Comparison of ENCODE assay signal across 5 fruit fly cellular contexts in genomic region chrX:8690003-8690402, dm6.
TF ChIP-seq lines count a peak whose summit lies in the region.

Ppt1 (minus strand) TSS chrX:8690227.
Ogg1 (plus strand) TSS chrX:8690327.

- peak; percentile 15 for TF ChIP-seq CTCF in whole organism, embryonic (GFP tag; optimal IDR thresholded peaks at IDR 0.05; lab: Kevin White, UChicago)

TF ChIP-seq in whole organism, adult, 20 proteins besides CTCF, POLR2A, EP300 and RAD21 (continues in another document):
- TF ChIP-seq CG12768 (GFP tag; optimal IDR thresholded peaks at IDR 0.05; lab: Kevin White, UChicago) (peak; percentile 3), cic (GFP tag; optimal IDR thresholded peaks at IDR 0.05; lab: Kevin White, UChicago) (no peak), CG5204 (GFP tag; optimal IDR thresholded peaks at IDR 0.05; lab: Kevin White, UChicago) (peak; percentile 38), kay (GFP tag; lab: Kevin White, UChicago; ENCODE audit: borderline replicate concordance) (no peak), toe (GFP tag; optimal IDR thresholded peaks at IDR 0.05; lab: Kevin White, UChicago) (peak; percentile 72), Hr96 (GFP tag; optimal IDR thresholded peaks at IDR 0.05; lab: Kevin White, UChicago) (peak; percentile 68), CG7101 (tag; optimal IDR thresholded peaks at IDR 0.05; lab: Kevin White, UChicago) (peak; percentile 75), Crg-1 (GFP tag; optimal IDR thresholded peaks at IDR 0.05; lab: Kevin White, UChicago) (peak; percentile 49), Clk (GFP tag; optimal IDR thresholded peaks at IDR 0.05; lab: Kevin White, UChicago) (no peak), CG14711 (tag; optimal IDR thresholded peaks at IDR 0.05; lab: Kevin White, UChicago) (peak; percentile 65), ovo (GFP tag; optimal IDR thresholded peaks at IDR 0.05; lab: Kevin White, UChicago) (peak; percentile 82), cnc (optimal IDR thresholded peaks at IDR 0.05; lab: Kevin White, UChicago) (no peak), CG1620 (GFP tag; optimal IDR thresholded peaks at IDR 0.05; lab: Kevin White, UChicago) (peak; percentile 90), bab1 (GFP tag; optimal IDR thresholded peaks at IDR 0.05; lab: Kevin White, UChicago) (peak; percentile 81), Mnt (GFP tag; optimal IDR thresholded peaks at IDR 0.05; lab: Kevin White, UChicago) (peak; percentile 83), pad (GFP tag; optimal IDR thresholded peaks at IDR 0.05; lab: Kevin White, UChicago) (peak; percentile 55), tj (GFP tag; optimal IDR thresholded peaks at IDR 0.05; lab: Kevin White, UChicago) (peak; percentile 40), CG7045 (GFP tag; optimal IDR thresholded peaks at IDR 0.05; lab: Kevin White, UChicago) (no peak)

TF ChIP-seq in whole organism, embryonic, 481 proteins besides CTCF, POLR2A, EP300 and RAD21 (continues in another document):
- TF ChIP-seq CG31441 (GFP tag; IDR thresholded peaks at IDR 0.05; lab: Robert Waterston, UW) (0 out of 2 replicates have a peak, but pooled peaks have one; percentile 34), cwo (GFP tag; optimal IDR thresholded peaks at IDR 0.05; lab: Kevin White, UChicago) (peak; percentile 1), sob (GFP tag; IDR thresholded peaks at IDR 0.05; lab: Robert Waterston, UW) (peak; percentile 42), CG17612 (GFP tag; IDR thresholded peaks at IDR 0.05; lab: Robert Waterston, UW) (no peak), CG12104 (GFP tag; optimal IDR thresholded peaks at IDR 0.05; lab: Kevin White, UChicago) (no peak), phol (tag; optimal IDR thresholded peaks at IDR 0.05; lab: Kevin White, UChicago) (peak; percentile 55), Atf-2 (GFP tag; optimal IDR thresholded peaks at IDR 0.05; lab: Kevin White, UChicago) (peak; percentile 53), ase (GFP tag; IDR thresholded peaks at IDR 0.05; lab: Robert Waterston, UW) (no peak; the same call in 2 of the 3 replicates), az2 (GFP tag; optimal IDR thresholded peaks at IDR 0.05; lab: Kevin White, UChicago) (peak; percentile 46), sim (GFP tag; IDR thresholded peaks at IDR 0.05; lab: Robert Waterston, UW) (no peak), Opbp (GFP tag; IDR thresholded peaks at IDR 0.05; lab: Robert Waterston, UW; ENCODE audit: partially characterized antibody) (no peak), CHES-1-like (GFP tag; optimal IDR thresholded peaks at IDR 0.05; lab: Kevin White, UChicago) (peak; percentile 64), CG1602 (GFP tag; optimal IDR thresholded peaks at IDR 0.05; lab: Kevin White, UChicago) (peak; percentile 20), CG6683 (GFP tag; optimal IDR thresholded peaks at IDR 0.05; lab: Kevin White, UChicago) (peak; percentile 0), row (GFP tag; IDR thresholded peaks at IDR 0.05; lab: Robert Waterston, UW) (peak; percentile 89), twi (tag; optimal IDR thresholded peaks at IDR 0.05; lab: Kevin White, UChicago) (peak; percentile 30), slp2 (GFP tag; optimal IDR thresholded peaks at IDR 0.05; lab: Kevin White, UChicago) (peak; percentile 9), Ada2b (GFP tag; IDR thresholded peaks at IDR 0.05; lab: Robert Waterston, UW) (peak; percentile 46; the same call in 1 of the 2 replicates)

TF ChIP-seq in whole organism, prepupa, 60 proteins besides CTCF, POLR2A, EP300 and RAD21 (continues in another document):
- peak; percentile 54 for TF ChIP-seq cyc (GFP tag; optimal IDR thresholded peaks at IDR 0.05; lab: Kevin White, UChicago)
- TF ChIP-seq CG31627 (GFP tag; optimal IDR thresholded peaks at IDR 0.05; lab: Kevin White, UChicago), result peak; percentile 71
- peak; percentile 64 for TF ChIP-seq acj6 (GFP tag; optimal IDR thresholded peaks at IDR 0.05; lab: Kevin White, UChicago)
- no peak; the same call in 1 of the 2 replicates for TF ChIP-seq CG15336 (GFP tag; IDR thresholded peaks at IDR 0.05; lab: Robert Waterston, UW)
- peak; percentile 60 for TF ChIP-seq achi (GFP tag; optimal IDR thresholded peaks at IDR 0.05; lab: Kevin White, UChicago)
- TF ChIP-seq fd59A (GFP tag; optimal IDR thresholded peaks at IDR 0.05; lab: Kevin White, UChicago), result no peak
- no peak for TF ChIP-seq CG7368 (GFP tag; optimal IDR thresholded peaks at IDR 0.05; lab: Kevin White, UChicago)
- no peak for TF ChIP-seq Lpt (GFP tag; optimal IDR thresholded peaks at IDR 0.05; lab: Kevin White, UChicago)
- no peak for TF ChIP-seq CG4318 (GFP tag; optimal IDR thresholded peaks at IDR 0.05; lab: Kevin White, UChicago)
- TF ChIP-seq CG9139 (GFP tag; optimal IDR thresholded peaks at IDR 0.05; lab: Kevin White, UChicago), result no peak
- no peak for TF ChIP-seq Blimp-1 (GFP tag; optimal IDR thresholded peaks at IDR 0.05; lab: Kevin White, UChicago)
- peak; percentile 20; the same call in 1 of the 3 replicates for TF ChIP-seq eg (GFP tag; IDR thresholded peaks at IDR 0.05; lab: Robert Waterston, UW)
- peak; percentile 56 for TF ChIP-seq topi (GFP tag; optimal IDR thresholded peaks at IDR 0.05; lab: Kevin White, UChicago)
- peak; percentile 40 for TF ChIP-seq CG3032 (tag; optimal IDR thresholded peaks at IDR 0.05; lab: Kevin White, UChicago)
- TF ChIP-seq salr (GFP tag; optimal IDR thresholded peaks at IDR 0.05; lab: Kevin White, UChicago), result no peak
- TF ChIP-seq CG34406 (GFP tag; optimal IDR thresholded peaks at IDR 0.05; lab: Kevin White, UChicago), result peak; percentile 15
- TF ChIP-seq CG1621 (tag; optimal IDR thresholded peaks at IDR 0.05; lab: Kevin White, UChicago), result peak; percentile 29
- peak; percentile 25 for TF ChIP-seq Ets96B (tag; optimal IDR thresholded peaks at IDR 0.05; lab: Kevin White, UChicago)
- TF ChIP-seq CG10669 (GFP tag; optimal IDR thresholded peaks at IDR 0.05; lab: Kevin White, UChicago), result peak; percentile 41

TF ChIP-seq in whole organism, pupa, 21 proteins besides CTCF, POLR2A, EP300 and RAD21:
- TF ChIP-seq EcR (GFP tag; optimal IDR thresholded peaks at IDR 0.05; lab: Kevin White, UChicago), result no peak
- no peak for TF ChIP-seq fd96Ca (GFP tag; IDR thresholded peaks at IDR 0.05; lab: Robert Waterston, UW)
- no peak for TF ChIP-seq CG10348 (GFP tag; IDR thresholded peaks at IDR 0.05; lab: Robert Waterston, UW)
- no peak for TF ChIP-seq Pif1B (GFP tag; optimal IDR thresholded peaks at IDR 0.05; lab: Kevin White, UChicago)
- TF ChIP-seq gl (tag; optimal IDR thresholded peaks at IDR 0.05; lab: Kevin White, UChicago), result no peak
- TF ChIP-seq CG8301 (tag; optimal IDR thresholded peaks at IDR 0.05; lab: Kevin White, UChicago), result peak; percentile 17
- TF ChIP-seq CG9948 (tag; optimal IDR thresholded peaks at IDR 0.05; lab: Kevin White, UChicago), result peak; percentile 16
- peak; percentile 44 for TF ChIP-seq CG15710 (tag; optimal IDR thresholded peaks at IDR 0.05; lab: Kevin White, UChicago)
- no peak for TF ChIP-seq CG32121 (GFP tag; IDR thresholded peaks at IDR 0.05; lab: Robert Waterston, UW)
- peak; percentile 74 for TF ChIP-seq CG4496 (GFP tag; IDR thresholded peaks at IDR 0.05; lab: Robert Waterston, UW)
- TF ChIP-seq CG14655 (GFP tag; optimal IDR thresholded peaks at IDR 0.05; lab: Kevin White, UChicago), result no peak
- no peak for TF ChIP-seq rn (GFP tag; IDR thresholded peaks at IDR 0.05; lab: Robert Waterston, UW)
- no peak for TF ChIP-seq CG12605 (GFP tag; IDR thresholded peaks at IDR 0.05; lab: Robert Waterston, UW)
- peak; percentile 23 for TF ChIP-seq CG34367 (tag; optimal IDR thresholded peaks at IDR 0.05; lab: Kevin White, UChicago)
- peak; percentile 39 for TF ChIP-seq Snoo (tag; optimal IDR thresholded peaks at IDR 0.05; lab: Kevin White, UChicago)
- no peak for TF ChIP-seq CG13204 (GFP tag; optimal IDR thresholded peaks at IDR 0.05; lab: Kevin White, UChicago)
- peak; percentile 59 for TF ChIP-seq Pif1A (GFP tag; optimal IDR thresholded peaks at IDR 0.05; lab: Kevin White, UChicago)
- no peak for TF ChIP-seq D1 (tag; optimal IDR thresholded peaks at IDR 0.05; lab: Kevin White, UChicago)
- TF ChIP-seq Ets98B (GFP tag; IDR thresholded peaks at IDR 0.05; lab: Robert Waterston, UW), result 0 out of 2 replicates have a peak, but pooled peaks have one; percentile 16
- peak; percentile 27 for TF ChIP-seq CG17806 (tag; optimal IDR thresholded peaks at IDR 0.05; lab: Kevin White, UChicago)
- TF ChIP-seq CG8159 (tag; optimal IDR thresholded peaks at IDR 0.05; lab: Kevin White, UChicago), result peak; percentile 46

TF ChIP-seq in whole organism, wandering third instar larva, 38 proteins besides CTCF, POLR2A, EP300 and RAD21 (continues in another document):
- peak; percentile 70 for TF ChIP-seq ey (GFP tag; optimal IDR thresholded peaks at IDR 0.05; lab: Kevin White, UChicago)
- TF ChIP-seq Hr83 (GFP tag; optimal IDR thresholded peaks at IDR 0.05; lab: Kevin White, UChicago; ENCODE audit: poor library complexity, severe bottlenecking), result peak; percentile 82
- peak; percentile 63 for TF ChIP-seq br (GFP tag; optimal IDR thresholded peaks at IDR 0.05; lab: Kevin White, UChicago)
- peak; percentile 19 for TF ChIP-seq GATAd (GFP tag; optimal IDR thresholded peaks at IDR 0.05; lab: Kevin White, UChicago)
- TF ChIP-seq usp (GFP tag; optimal IDR thresholded peaks at IDR 0.05; lab: Kevin White, UChicago), result no peak
- TF ChIP-seq CG32264 (GFP tag; optimal IDR thresholded peaks at IDR 0.05; lab: Kevin White, UChicago), result no peak
- no peak for TF ChIP-seq lola (GFP tag; optimal IDR thresholded peaks at IDR 0.05; lab: Kevin White, UChicago)
- peak; percentile 86 for TF ChIP-seq tai (GFP tag; optimal IDR thresholded peaks at IDR 0.05; lab: Kevin White, UChicago)
- TF ChIP-seq Hr78 (GFP tag; optimal IDR thresholded peaks at IDR 0.05; lab: Kevin White, UChicago), result no peak
- TF ChIP-seq Rel (GFP tag; optimal IDR thresholded peaks at IDR 0.05; lab: Kevin White, UChicago), result no peak
- peak; percentile 98 for TF ChIP-seq Rel (tag; optimal IDR thresholded peaks at IDR 0.05; lab: Kevin White, UChicago)
- peak; percentile 28 for TF ChIP-seq dsf (GFP tag; optimal IDR thresholded peaks at IDR 0.05; lab: Kevin White, UChicago; ENCODE audit: borderline replicate concordance)
- TF ChIP-seq woc (GFP tag; optimal IDR thresholded peaks at IDR 0.05; lab: Kevin White, UChicago), result peak; percentile 86
- TF ChIP-seq brk (GFP tag; optimal IDR thresholded peaks at IDR 0.05; lab: Kevin White, UChicago), result peak; percentile 29
- no peak for TF ChIP-seq Dif (GFP tag; optimal IDR thresholded peaks at IDR 0.05; lab: Kevin White, UChicago; ENCODE audit: partially characterized antibody)
- peak; percentile 75 for TF ChIP-seq rgr (GFP tag; optimal IDR thresholded peaks at IDR 0.05; lab: Kevin White, UChicago)
- TF ChIP-seq dl (GFP tag; optimal IDR thresholded peaks at IDR 0.05; lab: Kevin White, UChicago; ENCODE audit: insufficient read depth in 1 of 2, partially characterized antibody in 2 of 2), result no peak
- TF ChIP-seq h (GFP tag; optimal IDR thresholded peaks at IDR 0.05; lab: Kevin White, UChicago), result peak; percentile 76
- no peak for TF ChIP-seq Vsx2 (GFP tag; optimal IDR thresholded peaks at IDR 0.05; lab: Kevin White, UChicago; ENCODE audit: partially characterized antibody)
- peak; percentile 36 for TF ChIP-seq sage (GFP tag; optimal IDR thresholded peaks at IDR 0.05; lab: Kevin White, UChicago)
- no peak for TF ChIP-seq Abd-B (GFP tag; optimal IDR thresholded peaks at IDR 0.05; lab: Kevin White, UChicago)
- peak; percentile 77 for TF ChIP-seq Jra (GFP tag; optimal IDR thresholded peaks at IDR 0.05; lab: Kevin White, UChicago)
- TF ChIP-seq psq (GFP tag; optimal IDR thresholded peaks at IDR 0.05; lab: Kevin White, UChicago), result peak; percentile 50
